Worm (Caenorhabditis elegans) whole organism, L4/young adult: Measurements from ENCODE around the gene F45E6.1.

Experiments used
- dao-5 ChIP-seq: sonication (generic microtip); optimal IDR thresholded peaks from 2 replicates; lab custom pipeline; 2016; ENCODE audit warnings: missing genotype, missing genetic modification characterization, moderate library complexity, missing compliant biosample characterization
- him-1 ChIP-seq: sonication (generic microtip); optimal IDR thresholded peaks from 2 replicates; lab custom pipeline; 2016; ENCODE audit warnings: missing genotype, missing genetic modification reagents, missing genetic modification characterization, missing compliant biosample characterization

ce11 chrX:12467660-12468111 is 9.6 kb downstream of the F45E6.1 start, which contains the start of gene myo-2:
- TF ChIP-seq him-1 = no peak
- TF ChIP-seq dao-5 = no peak
